Fruit fly (Drosophila melanogaster): Measurements from ENCODE around the gene CG42371.

DNA sequence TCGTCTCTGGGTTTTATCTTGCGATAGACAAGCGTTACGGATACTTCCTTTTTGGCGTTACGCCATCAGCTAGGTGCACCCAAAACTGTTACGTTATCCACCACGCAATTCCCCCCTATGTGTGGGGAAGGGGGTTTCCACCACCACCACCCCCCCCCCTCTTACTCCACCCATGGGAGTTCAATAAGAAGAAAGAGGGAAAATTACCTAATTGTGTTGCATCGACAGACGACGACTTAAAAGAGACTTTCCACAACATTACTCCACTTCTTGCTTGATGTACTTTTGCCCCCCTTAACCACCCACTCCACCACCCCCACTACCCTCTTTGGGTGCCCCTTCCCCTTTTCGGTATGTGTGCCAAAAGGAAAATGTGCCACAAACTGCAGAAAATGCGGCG lies 43.9 kb downstream of the CG42371 start:
- TF ChIP-seq Pif1B (GFP tag; optimal IDR thresholded peaks at IDR 0.05): no peak
- TF ChIP-seq CG8159 (tag; optimal IDR thresholded peaks at IDR 0.05): no peak
- no peak for TF ChIP-seq CG9948 (tag; optimal IDR thresholded peaks at IDR 0.05)
- TF ChIP-seq CG32121 (GFP tag; IDR thresholded peaks at IDR 0.05): no peak
- no peak for TF ChIP-seq CG15710 (tag; optimal IDR thresholded peaks at IDR 0.05)
- no peak for TF ChIP-seq fd96Ca (GFP tag; IDR thresholded peaks at IDR 0.05)
- TF ChIP-seq Snoo (tag; optimal IDR thresholded peaks at IDR 0.05): no peak
- no peak for TF ChIP-seq CG34367 (tag; optimal IDR thresholded peaks at IDR 0.05)
